Fruit fly (Drosophila melanogaster) whole organism, adult: Measurements from ENCODE around the gene CG14926.

ENCODE experiments used
- CG11617 ChIP-seq: fragments of 200-800 bp; sonication (Bioruptor generic); optimal IDR thresholded peaks from 2 replicates; lab custom pipeline; 2017; ENCODE audit warnings: mild to moderate bottlenecking, missing biosample characterization, missing genetic modification reagents, missing genetic modification characterization
- CG12768 ChIP-seq: fragments of 200-800 bp; sonication (Bioruptor generic); optimal IDR thresholded peaks from 2 replicates; lab custom pipeline; 2017; ENCODE audit warnings: missing biosample characterization, missing genetic modification characterization, mild to moderate bottlenecking, moderate library complexity, missing genetic modification reagents
- CG14711 ChIP-seq: fragments of 200-800 bp; sonication (Bioruptor generic); optimal IDR thresholded peaks from 2 replicates; lab custom pipeline; 2018; ENCODE audit warnings: missing biosample characterization, mild to moderate bottlenecking, missing genetic modification characterization, moderate library complexity
- CG1620 ChIP-seq: fragments of 200-800 bp; sonication (Bioruptor generic); optimal IDR thresholded peaks from 2 replicates; lab custom pipeline; 2016; ENCODE audit warnings: missing biosample characterization, missing genetic modification characterization
- CG33017 ChIP-seq: fragments of 200-800 bp; sonication (Bioruptor generic); optimal IDR thresholded peaks from 2 replicates; lab custom pipeline; 2018; ENCODE audit warnings: missing biosample characterization, mild to moderate bottlenecking, missing genetic modification characterization, moderate library complexity
- CG5204 ChIP-seq: fragments of 200-800 bp; sonication (Bioruptor generic); optimal IDR thresholded peaks from 2 replicates; lab custom pipeline; 2016; ENCODE audit warnings: missing biosample characterization, missing genetic modification characterization
- CG7045 ChIP-seq: fragments of 200-800 bp; sonication (Bioruptor generic); optimal IDR thresholded peaks from 2 replicates; lab custom pipeline; 2017; ENCODE audit warnings: missing biosample characterization, mild to moderate bottlenecking, missing genetic modification characterization
- CG7101 ChIP-seq: fragments of 200-800 bp; sonication (Bioruptor generic); optimal IDR thresholded peaks from 2 replicates; lab custom pipeline; 2018; ENCODE audit warnings: missing biosample characterization, mild to moderate bottlenecking, missing genetic modification characterization, moderate library complexity
- Clk ChIP-seq: fragments of 200-800 bp; sonication (Bioruptor generic); optimal IDR thresholded peaks from 2 replicates; lab custom pipeline; 2017; ENCODE audit warnings: missing biosample characterization, missing genetic modification characterization
- Crg-1 ChIP-seq: fragments of 200-800 bp; sonication (Bioruptor generic); optimal IDR thresholded peaks from 2 replicates; lab custom pipeline; 2016; ENCODE audit warnings: missing biosample characterization, missing genetic modification characterization
- Hr96 ChIP-seq: fragments of 200-800 bp; sonication (Bioruptor generic); optimal IDR thresholded peaks from 2 replicates; lab custom pipeline; 2016; ENCODE audit warnings: missing biosample characterization, missing genetic modification characterization
- bab1 ChIP-seq: fragments of 200-800 bp; sonication (Bioruptor generic); optimal IDR thresholded peaks from 3 replicates; lab custom pipeline; 2019; ENCODE audit warnings: missing biosample characterization, mild to moderate bottlenecking, missing genetic modification characterization, moderate library complexity
- cic ChIP-seq: fragments of 200-800 bp; sonication (Bioruptor generic); optimal IDR thresholded peaks from 2 replicates; lab custom pipeline; 2017; ENCODE audit warnings: missing biosample characterization, mild to moderate bottlenecking, missing genetic modification characterization, moderate library complexity
- cnc ChIP-seq, 2 experiments: fragments of >200 bp; optimal IDR thresholded peaks; 2 replicates each; lab custom pipeline; 2017
- kay ChIP-seq: fragments of 200-800 bp; sonication (Bioruptor generic); peaks from one replicate; lab custom pipeline; 2016; ENCODE audit warnings: missing biosample characterization, missing genetic modification characterization, borderline replicate concordance
- ovo ChIP-seq: fragments of 200-800 bp; sonication (Bioruptor generic); optimal IDR thresholded peaks from 2 replicates; lab custom pipeline; 2016; ENCODE audit warnings: missing biosample characterization, missing genetic modification characterization
- pad ChIP-seq: fragments of 200-800 bp; sonication (Bioruptor generic); optimal IDR thresholded peaks from 3 replicates; lab custom pipeline; 2017; ENCODE audit warnings: missing biosample characterization, missing genetic modification characterization, mild to moderate bottlenecking, moderate library complexity, missing genetic modification reagents
- tj ChIP-seq: fragments of 200-800 bp; sonication (Bioruptor generic); optimal IDR thresholded peaks from 3 replicates; lab custom pipeline; 2017; ENCODE audit warnings: missing biosample characterization, mild to moderate bottlenecking, missing genetic modification characterization, moderate library complexity
- toe ChIP-seq: fragments of 200-800 bp; sonication (Bioruptor generic); optimal IDR thresholded peaks from 2 replicates; lab custom pipeline; 2016; ENCODE audit warnings: missing biosample characterization, missing genetic modification characterization

The CG14926 gene

dm6 chr2L:11358448-11359099, 15.5 kb upstream of the CG14926 start, which contains the start of gene salr:
TSS of gene salr (plus strand) at chr2L:11358873.
- TF ChIP-seq Hr96 (GFP tag; lab: Kevin White, UChicago), result no peak
- TF ChIP-seq pad (GFP tag; lab: Kevin White, UChicago), result peak; percentile 96
- TF ChIP-seq CG7045 (GFP tag; lab: Kevin White, UChicago), result no peak
- peak; percentile 24 for TF ChIP-seq tj
- TF ChIP-seq CG5204 (GFP tag; lab: Kevin White, UChicago), result no peak

DNA sequence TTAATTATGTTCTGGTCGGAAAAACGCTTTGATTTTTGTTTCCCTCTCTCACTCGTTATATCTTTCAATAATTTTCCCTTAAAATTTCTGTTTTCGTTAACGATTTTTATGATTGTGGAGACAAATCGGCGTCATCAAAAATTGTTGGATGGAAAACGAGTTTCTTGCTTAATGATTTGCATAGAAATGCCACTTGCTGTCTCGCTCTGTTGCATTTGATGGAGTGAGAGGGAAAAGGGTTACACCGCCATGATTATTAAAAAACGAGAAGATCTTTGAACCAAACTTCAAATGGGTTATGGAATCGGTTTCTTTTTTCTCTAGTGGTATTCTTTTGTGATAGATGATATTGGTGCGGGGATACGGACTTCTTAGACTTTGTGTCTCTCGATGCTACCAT, 13.8 kb upstream of the CG14926 start:
- TF ChIP-seq CG33017 (tag; lab: Kevin White, UChicago), result no peak
- no peak for TF ChIP-seq cic (GFP tag; lab: Kevin White, UChicago)
- TF ChIP-seq bab1, result no peak
- TF ChIP-seq CG7045 (GFP tag; lab: Kevin White, UChicago), result no peak
- no peak for TF ChIP-seq kay (GFP tag; lab: Kevin White, UChicago)
- no peak for TF ChIP-seq CG12768 (GFP tag; lab: Kevin White, UChicago)
- no peak for TF ChIP-seq CG14711 (tag; lab: Kevin White, UChicago)
- TF ChIP-seq CG11617 (GFP tag; lab: Kevin White, UChicago), result no peak
- no peak for TF ChIP-seq Hr96 (GFP tag; lab: Kevin White, UChicago)
- TF ChIP-seq pad (GFP tag; lab: Kevin White, UChicago), result no peak
- no peak for TF ChIP-seq cnc (optimal IDR thresholded peaks at IDR 0.05; lab: Kevin White, UChicago)

dm6 chr2L:11347052-11347758, 4.1 kb upstream of the CG14926 start:
- TF ChIP-seq tj (peak; percentile 52), CG14711 (tag; lab: Kevin White, UChicago) (no peak), CG33017 (tag; lab: Kevin White, UChicago) (no peak), cic (GFP tag; lab: Kevin White, UChicago) (no peak), CG12768 (GFP tag; lab: Kevin White, UChicago) (no peak), CG7101 (tag; lab: Kevin White, UChicago) (no peak), kay (GFP tag; lab: Kevin White, UChicago) (no peak)

- TF ChIP-seq ovo (GFP tag; lab: Kevin White, UChicago) (no peak), bab1 (no peak), CG14711 (tag; lab: Kevin White, UChicago) (no peak), CG33017 (tag; lab: Kevin White, UChicago) (no peak), toe (no peak), CG7101 (tag; lab: Kevin White, UChicago) (no peak), CG12768 (GFP tag; lab: Kevin White, UChicago) (no peak), CG5204 (GFP tag; lab: Kevin White, UChicago) (no peak), CG1620 (no peak), Clk (GFP tag; lab: Kevin White, UChicago) (no peak), cnc (optimal IDR thresholded peaks at IDR 0.05; lab: Kevin White, UChicago) (no peak)
Measured at dm6 chr2L:11345069-11345468, 2.0 kb upstream of the CG14926 start.

DNA sequence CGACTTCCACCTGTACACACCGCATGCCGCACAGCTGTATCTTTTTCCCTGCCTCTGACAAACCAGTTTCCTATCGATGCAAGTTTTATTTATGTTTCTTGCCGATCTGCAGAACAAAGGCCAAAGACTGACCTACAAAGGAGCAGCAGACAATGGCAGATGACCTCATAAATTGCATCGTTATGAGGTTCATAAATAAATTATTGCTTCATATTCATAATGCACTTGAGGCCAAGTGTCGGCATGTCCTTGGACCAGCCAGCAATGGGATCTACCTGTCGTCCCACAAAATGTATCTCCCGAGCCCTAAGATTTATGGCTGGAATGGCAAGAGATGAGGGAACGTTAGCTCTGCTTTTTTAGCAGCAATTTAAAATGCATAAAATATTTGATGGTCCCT, 817 bp upstream of the CG14926 start:
- no peak for TF ChIP-seq CG7101 (tag; lab: Kevin White, UChicago)

DNA sequence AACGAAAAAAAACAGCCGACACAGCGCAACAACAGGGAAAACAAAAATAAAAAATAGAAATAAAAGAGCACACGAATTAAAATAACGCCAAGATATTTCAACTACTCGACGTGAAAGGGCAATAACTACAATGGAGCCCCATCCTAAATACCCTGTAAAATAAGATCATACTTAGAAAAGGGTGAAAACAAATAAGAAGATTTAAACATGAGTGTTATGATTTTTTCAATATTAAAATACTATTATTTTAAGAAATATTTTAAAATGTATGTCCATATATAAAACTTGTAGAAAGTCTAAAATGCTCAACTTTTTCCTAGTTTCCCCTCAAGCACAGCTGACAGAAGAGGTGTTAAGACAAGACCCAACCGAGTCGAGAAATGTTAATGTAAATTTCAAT, 2.2 kb downstream of the CG14926 start:
- TF ChIP-seq tj (peak; percentile 30), Hr96 (GFP tag; lab: Kevin White, UChicago) (no peak), CG5204 (GFP tag; lab: Kevin White, UChicago) (no peak), bab1 (peak; percentile 7)

DNA sequence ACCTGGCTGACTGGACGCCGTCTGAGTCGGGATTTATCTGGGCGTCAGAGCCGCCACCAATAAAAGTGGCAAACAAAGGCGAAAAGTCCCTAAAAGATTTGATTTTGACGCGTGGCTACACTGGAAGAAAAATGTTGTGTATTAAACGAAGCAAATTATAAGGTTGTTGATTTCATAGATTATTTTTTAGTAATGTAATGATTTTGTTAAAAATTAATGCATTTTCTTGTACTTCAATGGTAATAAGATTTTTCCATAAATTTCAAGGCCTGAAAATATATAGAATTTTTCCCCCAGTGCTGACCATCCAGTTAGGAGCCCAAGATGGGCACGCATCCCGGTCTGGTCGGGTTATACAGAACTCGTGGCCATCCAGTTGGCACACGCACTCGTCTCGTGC, 4.9 kb downstream of the CG14926 start:
- TF ChIP-seq ovo (GFP tag; lab: Kevin White, UChicago) (no peak), cic (GFP tag; lab: Kevin White, UChicago) (no peak), Hr96 (GFP tag; lab: Kevin White, UChicago) (no peak), CG33017 (tag; lab: Kevin White, UChicago) (no peak), toe (no peak), Clk (GFP tag; lab: Kevin White, UChicago) (no peak)

DNA sequence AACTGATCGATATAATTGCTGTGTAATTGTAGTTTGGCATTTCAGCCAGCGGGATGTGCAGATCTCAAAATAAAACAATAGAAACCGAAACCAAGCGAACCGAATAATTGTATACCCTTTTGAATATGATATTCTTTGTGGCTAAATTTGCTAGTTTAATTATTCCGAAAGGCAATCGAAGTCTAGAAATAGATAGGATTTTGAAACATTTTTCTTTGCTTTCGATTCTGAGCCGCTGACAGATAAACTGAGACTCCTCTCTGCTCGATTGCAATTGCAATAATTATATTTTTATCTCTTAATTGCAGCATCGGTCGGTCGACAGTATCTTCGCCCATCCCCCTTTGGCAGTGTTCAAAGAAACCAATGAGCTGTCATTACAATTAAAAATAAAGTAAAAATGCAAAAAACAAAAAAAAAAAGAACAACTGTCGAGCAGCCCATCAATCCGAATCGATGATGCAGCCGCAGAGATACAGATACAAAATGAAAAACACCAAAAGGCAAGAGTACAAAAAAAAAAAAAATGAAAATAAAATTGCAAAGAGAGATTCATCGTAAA, 10.1 kb downstream of the CG14926 start:
- TF ChIP-seq toe (no peak), Crg-1 (GFP tag; lab: Kevin White, UChicago) (no peak), CG1620 (no peak), CG11617 (GFP tag; lab: Kevin White, UChicago) (no peak)
